Worm (Caenorhabditis elegans): ENCODE measurements around the gene npr-24.

Gene npr-24

DNA sequence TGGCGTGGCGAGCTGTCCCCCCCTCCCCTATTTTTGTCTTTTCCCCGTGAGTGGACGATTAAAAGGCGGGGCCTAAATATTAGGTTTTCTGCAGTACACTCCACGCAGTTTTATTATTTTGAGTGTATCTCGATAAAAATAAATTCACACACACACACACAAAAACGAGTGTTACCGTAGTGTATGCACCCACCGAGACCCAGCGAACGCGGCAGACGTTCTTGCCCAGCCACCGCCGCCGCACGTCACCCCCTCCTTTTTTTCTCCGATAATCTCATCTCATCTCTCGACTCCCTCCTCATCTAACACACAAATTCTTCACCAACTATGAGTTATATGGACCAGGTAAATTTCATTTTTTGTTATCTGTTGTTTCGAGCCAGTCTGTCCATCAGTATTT lies 52.4 kb downstream of the npr-24 start, which contains the start of gene fubl-3:
Gene fubl-3, plus strand, starts transcription at position 212 of the 400 bp plus-strand sequence.
- peak; percentile 60 for TF ChIP-seq ceh-16 (tag; optimal IDR thresholded peaks at IDR 0.05)
- peak; percentile 16 for TF ChIP-seq lin-11 (tag; optimal IDR thresholded peaks at IDR 0.05)
- no peak for TF ChIP-seq nhr-10 (tag; optimal IDR thresholded peaks at IDR 0.05)
- peak; percentile 63 for TF ChIP-seq snpc-4 (tag; optimal IDR thresholded peaks at IDR 0.05)
- TF ChIP-seq fos-1 (tag; optimal IDR thresholded peaks at IDR 0.05): peak; percentile 25
- TF ChIP-seq Y55F3AM.14 (GFP tag; optimal IDR thresholded peaks at IDR 0.05): no peak
- TF ChIP-seq sma-9 (GFP tag; optimal IDR thresholded peaks at IDR 0.05): no peak
- TF ChIP-seq sma-9 (tag; optimal IDR thresholded peaks at IDR 0.05): no peak
- TF ChIP-seq lsy-2 (tag; optimal IDR thresholded peaks at IDR 0.05): peak; percentile 53 to 94
- TF ChIP-seq mab-5 (tag; optimal IDR thresholded peaks at IDR 0.05): no peak
- TF ChIP-seq lin-13 (GFP tag; optimal IDR thresholded peaks at IDR 0.05): no peak
- TF ChIP-seq ztf-1 (GFP tag; conservative IDR thresholded peaks at IDR 0.05): no peak
- TF ChIP-seq nhr-11 (tag; optimal IDR thresholded peaks at IDR 0.05): no peak
- TF ChIP-seq F13H6.1 (tag; optimal IDR thresholded peaks at IDR 0.05): peak; percentile 38
- TF ChIP-seq mdl-1 (tag; optimal IDR thresholded peaks at IDR 0.05): no peak
- no peak for TF ChIP-seq alr-1 (tag; optimal IDR thresholded peaks at IDR 0.05)
- TF ChIP-seq C34F6.9 (tag; optimal IDR thresholded peaks at IDR 0.05): peak; percentile 32
- no peak for TF ChIP-seq peb-1 (tag; optimal IDR thresholded peaks at IDR 0.05)
- TF ChIP-seq lin-39 (tag; optimal IDR thresholded peaks at IDR 0.05): no peak
- TF ChIP-seq zag-1 (tag; optimal IDR thresholded peaks at IDR 0.05): no peak
- peak; percentile 61 for TF ChIP-seq unc-55 (GFP tag; optimal IDR thresholded peaks at IDR 0.05)
- no peak for TF ChIP-seq nhr-23 (tag; optimal IDR thresholded peaks at IDR 0.05)
- TF ChIP-seq sem-4 (tag; optimal IDR thresholded peaks at IDR 0.05): no peak
- peak; percentile 16 for TF ChIP-seq sma-3 (GFP tag; optimal IDR thresholded peaks at IDR 0.05)
- TF ChIP-seq mbf-1 (tag; optimal IDR thresholded peaks at IDR 0.05): no peak
- TF ChIP-seq ZK546.5 (tag; optimal IDR thresholded peaks at IDR 0.05): no peak
- TF ChIP-seq ceh-82 (tag; optimal IDR thresholded peaks at IDR 0.05): no peak
- peak; percentile 46 for TF ChIP-seq nhr-129 (tag; optimal IDR thresholded peaks at IDR 0.05)

Data from whole organism, L2 larva.